Fruit fly (Drosophila melanogaster): ENCODE results near the gene Ir94b.

Gene Ir94b

DNA sequence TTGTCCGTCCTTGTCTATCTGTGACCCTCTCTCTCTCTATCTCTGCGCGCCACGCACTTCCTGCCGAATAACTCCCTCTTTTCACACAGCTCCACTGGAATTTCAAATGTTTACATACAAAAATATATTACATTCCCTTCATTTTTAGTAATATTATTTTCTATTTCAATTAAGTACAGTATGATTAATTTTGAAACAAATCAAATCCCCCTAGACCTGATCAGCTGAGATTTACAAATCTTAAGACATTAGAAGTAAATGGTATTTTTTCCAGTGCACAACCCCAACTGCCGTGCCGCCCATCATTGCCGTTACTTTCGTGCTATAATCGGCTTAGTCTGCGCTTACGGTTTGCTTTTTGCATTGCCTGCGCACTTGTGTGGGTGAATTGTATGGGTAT is 8.7 kb downstream of the Ir94b start (continued):
- TF ChIP-seq fd3F (GFP tag; optimal IDR thresholded peaks at IDR 0.05) (peak; percentile 26), cwo (GFP tag; optimal IDR thresholded peaks at IDR 0.05) (peak; percentile 71), CG31441 (GFP tag; IDR thresholded peaks at IDR 0.05) (no peak; the same call in 1 of the 2 replicates), pan (optimal IDR thresholded peaks at IDR 0.05) (no peak), pan (GFP tag; optimal IDR thresholded peaks at IDR 0.05 in 1 of 2, IDR thresholded peaks at IDR 0.05 in 1 of 2) (peak in 1 of 2 experiments; percentile 68), schlank (tag; optimal IDR thresholded peaks at IDR 0.05) (no peak), pfk (GFP tag; optimal IDR thresholded peaks at IDR 0.05) (no peak)

DNA sequence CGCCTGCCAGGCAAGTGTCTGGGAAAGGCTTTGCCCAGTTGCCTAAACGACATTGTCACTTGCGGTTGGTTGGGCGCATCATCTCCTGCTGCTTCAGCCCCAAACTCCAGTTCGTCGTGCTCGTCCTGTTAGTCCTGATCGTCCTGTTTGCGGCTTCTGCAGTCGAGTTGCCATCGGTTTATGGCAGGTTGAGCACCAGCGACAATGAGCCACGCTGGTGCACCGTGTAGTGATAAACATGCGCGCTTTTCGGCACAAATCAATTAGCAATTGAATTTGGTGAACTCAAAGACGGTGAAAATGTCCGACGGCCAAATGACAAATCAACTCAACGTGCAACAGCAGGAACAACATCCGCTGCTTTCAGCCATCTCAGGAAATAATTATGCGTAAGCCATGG is 13.9 kb downstream of the Ir94b start, which contains the start of gene CG13407:
Gene CG13407 (plus strand): TSS at position 301 of the 400 bp plus-strand sequence.
- TF ChIP-seq CG42726 (GFP tag; IDR thresholded peaks at IDR 0.05; ENCODE audit: partially characterized antibody) (no peak), ham (GFP tag; IDR thresholded peaks at IDR 0.05) (0 out of 2 replicates have a peak, but pooled peaks have one; percentile 7)

DNA sequence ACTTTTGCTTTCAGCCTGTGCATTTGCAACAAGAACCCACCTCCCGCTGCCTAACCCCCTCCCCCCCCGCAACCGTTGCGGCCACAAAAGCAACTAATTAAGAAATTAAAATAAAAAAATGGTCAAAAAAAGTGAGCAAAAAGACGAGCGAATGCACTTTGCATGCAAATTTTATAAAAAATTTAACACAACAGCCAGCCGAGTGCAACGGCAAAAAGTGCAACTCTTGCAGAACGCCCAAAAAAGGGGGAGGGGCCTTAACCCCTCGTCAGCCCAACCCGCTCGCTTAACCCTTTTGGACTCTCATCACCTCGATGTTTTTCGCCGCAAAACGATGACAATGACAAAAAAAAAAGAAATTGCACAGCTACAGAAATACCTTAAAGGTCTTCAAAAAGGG is 20.2 kb downstream of the Ir94b start:
- no peak for TF ChIP-seq pan (optimal IDR thresholded peaks at IDR 0.05)
- TF ChIP-seq pan (GFP tag; optimal IDR thresholded peaks at IDR 0.05 in 1 of 2, IDR thresholded peaks at IDR 0.05 in 1 of 2): no peak
- TF ChIP-seq nmo (GFP tag; optimal IDR thresholded peaks at IDR 0.05): no peak
- no peak for TF ChIP-seq CG9727 (GFP tag; optimal IDR thresholded peaks at IDR 0.05)
- TF ChIP-seq Lpt (GFP tag; optimal IDR thresholded peaks at IDR 0.05): no peak
- no peak for TF ChIP-seq peb (GFP tag; IDR thresholded peaks at IDR 0.05)
- TF ChIP-seq CG15073 (GFP tag; optimal IDR thresholded peaks at IDR 0.05): no peak
- no peak for TF ChIP-seq CG2678 (tag; optimal IDR thresholded peaks at IDR 0.05)
- no peak for TF ChIP-seq zfh1 (GFP tag; IDR thresholded peaks at IDR 0.05)

DNA sequence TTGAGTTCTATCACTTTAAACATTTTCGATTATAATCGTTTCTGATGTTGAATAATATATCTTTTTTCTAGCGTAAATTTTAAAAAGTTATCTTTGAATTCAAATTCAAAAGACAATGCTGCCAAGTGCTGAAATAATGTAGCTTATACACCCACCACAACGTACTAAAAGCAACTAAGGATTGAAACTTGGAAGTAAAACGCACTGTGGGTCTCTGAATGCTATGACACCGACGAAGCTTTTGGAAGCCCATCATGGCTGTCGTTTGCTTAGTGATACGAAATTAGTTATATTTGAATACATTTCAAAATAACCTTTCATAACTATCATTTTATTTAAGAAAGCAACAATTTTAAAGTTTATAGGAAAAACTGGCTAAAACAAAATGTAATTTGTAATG is 23.1 kb downstream of the Ir94b start:
- TF ChIP-seq Adf1 (GFP tag; IDR thresholded peaks at IDR 0.05): no peak
- peak; percentile 57 for TF ChIP-seq pita (GFP tag; optimal IDR thresholded peaks at IDR 0.05)
- TF ChIP-seq gfzf (GFP tag; optimal IDR thresholded peaks at IDR 0.05): peak; percentile 35
- TF ChIP-seq Ets97D (GFP tag; optimal IDR thresholded peaks at IDR 0.05): peak; percentile 57
- TF ChIP-seq tup (GFP tag; optimal IDR thresholded peaks at IDR 0.05): no peak
- TF ChIP-seq CTCF (GFP tag; optimal IDR thresholded peaks at IDR 0.05): peak; percentile 51
- TF ChIP-seq pzg (GFP tag; optimal IDR thresholded peaks at IDR 0.05): peak; percentile 36
- peak; percentile 16 for TF ChIP-seq Bgb (GFP tag; IDR thresholded peaks at IDR 0.05; ENCODE audit: partially characterized antibody)
- no peak for TF ChIP-seq cad (GFP tag; optimal IDR thresholded peaks at IDR 0.05)
- TF ChIP-seq CrebB (tag; optimal IDR thresholded peaks at IDR 0.05): no peak
- peak; percentile 51; the same call in 1 of the 3 replicates for TF ChIP-seq knrl (GFP tag; IDR thresholded peaks at IDR 0.05; ENCODE audit: partially characterized antibody)
- TF ChIP-seq fd96Cb (tag; optimal IDR thresholded peaks at IDR 0.05): no peak
- no peak; the same call in 2 of the 3 replicates for TF ChIP-seq CG11560 (tag; IDR thresholded peaks at IDR 0.05)
- no peak for TF ChIP-seq HLH54F (GFP tag; optimal IDR thresholded peaks at IDR 0.05)
- peak; percentile 36 for TF ChIP-seq Abd-B (GFP tag; optimal IDR thresholded peaks at IDR 0.05)
- no peak for TF ChIP-seq CG12299 (tag; optimal IDR thresholded peaks at IDR 0.05)
- no peak for TF ChIP-seq pum (GFP tag; optimal IDR thresholded peaks at IDR 0.05)
- TF ChIP-seq CG6854 (GFP tag; optimal IDR thresholded peaks at IDR 0.05): no peak
- TF ChIP-seq Lhr (GFP tag; optimal IDR thresholded peaks at IDR 0.05): peak; percentile 82
- TF ChIP-seq trem (tag; optimal IDR thresholded peaks at IDR 0.05): no peak
- no peak for TF ChIP-seq al (GFP tag; IDR thresholded peaks at IDR 0.05)
- TF ChIP-seq CG42726 (GFP tag; IDR thresholded peaks at IDR 0.05; ENCODE audit: partially characterized antibody): peak; percentile 78; the same call in 1 of the 2 replicates
- TF ChIP-seq exex (tag; optimal IDR thresholded peaks at IDR 0.05): no peak
- peak in 1 of 2 experiments; percentile 8 for TF ChIP-seq prd (optimal IDR thresholded peaks at IDR 0.05)
- TF ChIP-seq prd (GFP tag; IDR thresholded peaks at IDR 0.05): no peak
- TF ChIP-seq amos (GFP tag; IDR thresholded peaks at IDR 0.05; ENCODE audit: partially characterized antibody): peak; percentile 28; the same call in 1 of the 2 replicates
- TF ChIP-seq sens (GFP tag): peak; percentile 28
- peak; percentile 98 for TF ChIP-seq Myb (GFP tag; optimal IDR thresholded peaks at IDR 0.05)
- peak; percentile 43; the same call in 1 of the 2 replicates for TF ChIP-seq CG13287 (GFP tag; IDR thresholded peaks at IDR 0.05; ENCODE audit: partially characterized antibody)
- TF ChIP-seq stwl (tag; optimal IDR thresholded peaks at IDR 0.05): peak; percentile 96
- TF ChIP-seq Dp (GFP tag; optimal IDR thresholded peaks at IDR 0.05): peak; percentile 78

Data from whole organism, embryonic.